Worm (Caenorhabditis elegans) whole organism, early embryonic: ENCODE data around the gene K02A6.3.

Source experiments
- F13C5.2 ChIP-seq: sonication (generic microtip); optimal IDR thresholded peaks from 2 replicates; lab custom pipeline; 2017; ENCODE audit warnings: mild to moderate bottlenecking, missing genetic modification characterization, inconsistent platforms, missing compliant biosample characterization
- aly-1 ChIP-seq: sonication (generic microtip); optimal IDR thresholded peaks from 2 replicates; lab custom pipeline; 2016; ENCODE audit warnings: missing genetic modification characterization, missing compliant biosample characterization
- ama-1 ChIP-seq: fragments of 150-350 bp; optimal IDR thresholded peaks from 2 replicates; lab custom pipeline; 2014
- ets-7 ChIP-seq: sonication (generic microtip); optimal IDR thresholded peaks from 2 replicates; lab custom pipeline; 2016; ENCODE audit warnings: missing genotype, missing genetic modification characterization, missing compliant biosample characterization
- flt-1 ChIP-seq: fragments of 200-800 bp; sonication (Bioruptor generic); IDR thresholded peaks from 2 replicates; pipeline ENCODE4 v1.3.6; 2022; ENCODE audit warnings: missing genetic modification characterization, missing compliant biosample characterization
- pes-1 ChIP-seq: fragments of 200-800 bp; sonication (Bioruptor generic); IDR thresholded peaks from 2 replicates; pipeline ENCODE4 v1.3.6; 2022; ENCODE audit warnings: missing genetic modification reagents, missing genetic modification characterization, missing compliant biosample characterization

ce11 chrX:8214424-8215115 is 17.2 kb downstream of the K02A6.3 start, which contains the start of gene C47D2.1:
- TF ChIP-seq pes-1 (GFP tag; lab: Robert Waterston, UW), result no peak
- TF ChIP-seq ama-1 (lab: Kevin White, UChicago), result no peak
- TF ChIP-seq aly-1 (tag; lab: Kevin White, UChicago), result no peak
- no peak for TF ChIP-seq flt-1
- TF ChIP-seq ets-7 (tag; lab: Kevin White, UChicago), result no peak
- TF ChIP-seq F13C5.2, result no peak
